Worm (Caenorhabditis elegans) whole organism, L1 larva: Measurements from ENCODE around the gene C32D5.7.

ENCODE experiments used
- C16A3.4 ChIP-seq: fragments of 150-350 bp; optimal IDR thresholded peaks from 2 replicates; lab custom pipeline; 2014; ENCODE audit warnings: missing biosample characterization, missing genetic modification characterization
- F16B12.6 ChIP-seq: fragments of 150-350 bp; optimal IDR thresholded peaks from 2 replicates; lab custom pipeline; 2014; ENCODE audit warnings: missing biosample characterization, missing genetic modification characterization
- alr-1 ChIP-seq: fragments of 200-800 bp; sonication (Bioruptor generic); optimal IDR thresholded peaks from 2 replicates; lab custom pipeline; 2018; ENCODE audit warnings: borderline replicate concordance, mild to moderate bottlenecking, missing genetic modification characterization, missing compliant biosample characterization
- blmp-1 ChIP-seq: fragments of 150-350 bp; optimal IDR thresholded peaks from 2 replicates; lab custom pipeline; 2014; ENCODE audit warnings: missing biosample characterization, missing genetic modification characterization
- ceh-8 ChIP-seq: fragments of 200-800 bp; sonication (Bioruptor generic); optimal IDR thresholded peaks from 2 replicates; lab custom pipeline; 2018; ENCODE audit warnings: mild to moderate bottlenecking, missing genetic modification characterization, moderate library complexity, missing compliant biosample characterization
- ceh-82 ChIP-seq, 3 experiments: fragments of 150-350 bp in 1 of 3; sonication (generic microtip) in 2 of 3; optimal IDR thresholded peaks; 2 replicates each; lab custom pipeline; 2014 to 2017; ENCODE audit warnings: missing biosample characterization in 3 of 3, missing genetic modification characterization in 3 of 3
- dpl-1 ChIP-seq, 3 experiments: fragments of 150-350 bp in 2 of 3; sonication (generic microtip) in 1 of 3; optimal IDR thresholded peaks; 2 replicates each; lab custom pipeline; 2014 to 2017; ENCODE audit warnings: missing biosample characterization in 3 of 3, missing genetic modification characterization in 3 of 3, missing genetic modification reagents in 3 of 3
- efl-1 ChIP-seq, 4 experiments: fragments of 150-350 bp; optimal IDR thresholded peaks in 3 of 4; peaks in 1 of 4; 1 replicate in 1 of 4; 2 replicates in 3 of 4; lab custom pipeline; 2014; ENCODE audit warnings: missing biosample characterization in 2 of 4, missing genetic modification characterization in 2 of 4, missing genetic modification reagents in 2 of 4
- elt-2 ChIP-seq: sonication (generic microtip); optimal IDR thresholded peaks from 2 replicates; lab custom pipeline; 2016; ENCODE audit warnings: missing genetic modification characterization, mild to moderate bottlenecking, inconsistent platforms, missing compliant biosample characterization, missing genetic modification reagents
- elt-3 ChIP-seq, 6 experiments: fragments of 150-350 bp in 1 of 6; sonication (generic microtip); optimal IDR thresholded peaks; 2 replicates each; lab custom pipeline; 2017 to 2018; ENCODE audit warnings: missing biosample characterization in 6 of 6, missing genetic modification characterization in 6 of 6, inconsistent platforms in 1 of 6
- fkh-8 ChIP-seq: sonication (generic microtip); optimal IDR thresholded peaks from 2 replicates; lab custom pipeline; 2016; ENCODE audit warnings: mild to moderate bottlenecking, missing genetic modification characterization, missing compliant biosample characterization
- isw-1 ChIP-seq: fragments of 200-800 bp; sonication (Bioruptor generic); IDR thresholded peaks from 2 replicates; pipeline ENCODE4 v1.3.6; 2022; ENCODE audit warnings: missing genetic modification characterization, missing compliant biosample characterization
- jun-1 ChIP-seq: fragments of 150-350 bp; optimal IDR thresholded peaks from 2 replicates; lab custom pipeline; 2014; ENCODE audit warnings: missing biosample characterization, missing genetic modification reagents, missing genetic modification characterization
- lin-14 ChIP-seq: fragments of 200-800 bp; sonication (Bioruptor generic); optimal IDR thresholded peaks from 2 replicates; lab custom pipeline; 2018; ENCODE audit warnings: mild to moderate bottlenecking, missing genetic modification characterization, moderate library complexity, missing compliant biosample characterization
- lin-15B ChIP-seq: fragments of 150-350 bp; sonication (generic microtip); optimal IDR thresholded peaks from 3 replicates; lab custom pipeline; 2014; ENCODE audit warnings: missing biosample characterization, missing genetic modification characterization
- lin-35 ChIP-seq, 2 experiments: fragments of 150-350 bp; optimal IDR thresholded peaks; 2 replicates each; lab custom pipeline; 2014; ENCODE audit warnings: missing biosample characterization in 2 of 2, missing genetic modification characterization in 2 of 2, missing genetic modification reagents in 2 of 2
- lin-39 ChIP-seq: fragments of 150-350 bp; optimal IDR thresholded peaks from 2 replicates; lab custom pipeline; 2014; ENCODE audit warnings: missing biosample characterization, missing genetic modification reagents, missing genetic modification characterization
- lsy-2 ChIP-seq, 2 experiments: fragments of 150-350 bp; optimal IDR thresholded peaks; 2 replicates each; lab custom pipeline; 2014; ENCODE audit warnings: missing biosample characterization in 2 of 2, missing genetic modification characterization in 2 of 2
- mef-2 ChIP-seq: fragments of 150-350 bp; optimal IDR thresholded peaks from 2 replicates; lab custom pipeline; 2014; ENCODE audit warnings: missing biosample characterization, missing genetic modification characterization
- mep-1 ChIP-seq: fragments of 150-350 bp; optimal IDR thresholded peaks from 2 replicates; lab custom pipeline; 2014; ENCODE audit warnings: missing biosample characterization, missing genetic modification characterization
- nhr-11 ChIP-seq: fragments of 150-350 bp; optimal IDR thresholded peaks from 2 replicates; lab custom pipeline; 2014; ENCODE audit warnings: missing biosample characterization, missing genetic modification characterization
- nhr-19 ChIP-seq: fragments of 200-800 bp; sonication (Bioruptor generic); conservative IDR thresholded peaks from 2 replicates; pipeline ENCODE4 v1.3.6; 2022; ENCODE audit warnings: missing genetic modification characterization, missing compliant biosample characterization
- nhr-20 ChIP-seq: sonication (generic microtip); optimal IDR thresholded peaks from 2 replicates; lab custom pipeline; 2016; ENCODE audit warnings: mild to moderate bottlenecking, missing genetic modification characterization, missing compliant biosample characterization
- nhr-47 ChIP-seq: sonication (generic microtip); optimal IDR thresholded peaks from 2 replicates; lab custom pipeline; 2016; ENCODE audit warnings: mild to moderate bottlenecking, missing genetic modification characterization, moderate library complexity, missing compliant biosample characterization
- nhr-71 ChIP-seq: sonication (generic microtip); optimal IDR thresholded peaks from 2 replicates; lab custom pipeline; 2016; ENCODE audit warnings: mild to moderate bottlenecking, missing genetic modification characterization, moderate library complexity, missing compliant biosample characterization
- nhr-85 ChIP-seq: sonication (generic microtip); peaks from one replicate; lab custom pipeline; 2016; ENCODE audit warnings: missing genetic modification characterization, inconsistent platforms, missing compliant biosample characterization
- nhr-90 ChIP-seq: sonication (generic microtip); optimal IDR thresholded peaks from 2 replicates; lab custom pipeline; 2016; ENCODE audit warnings: mild to moderate bottlenecking, missing genetic modification characterization, missing compliant biosample characterization; ENCODE audit not compliant: poor library complexity
- pqm-1 ChIP-seq: sonication (generic microtip); optimal IDR thresholded peaks from 3 replicates; lab custom pipeline; 2017; ENCODE audit warnings: missing biosample characterization, missing genetic modification characterization
- rnt-1 ChIP-seq: sonication (generic microtip); optimal IDR thresholded peaks from 2 replicates; lab custom pipeline; 2016; ENCODE audit warnings: mild to moderate bottlenecking, missing genetic modification characterization, moderate library complexity, missing compliant biosample characterization
- skn-1 ChIP-seq: fragments of 150-350 bp; optimal IDR thresholded peaks from 2 replicates; lab custom pipeline; 2014; ENCODE audit warnings: missing biosample characterization, missing genetic modification characterization
- snpc-4 ChIP-seq: fragments of 150-350 bp; optimal IDR thresholded peaks from 2 replicates; lab custom pipeline; 2014; ENCODE audit warnings: missing biosample characterization, missing genetic modification characterization
- snu-23 ChIP-seq: sonication (generic microtip); optimal IDR thresholded peaks from 2 replicates; lab custom pipeline; 2016; ENCODE audit warnings: missing genetic modification characterization, missing compliant biosample characterization
- sptf-1 ChIP-seq: fragments of 150-350 bp; optimal IDR thresholded peaks from 2 replicates; lab custom pipeline; 2014; ENCODE audit warnings: missing biosample characterization, missing genetic modification characterization
- swsn-7 ChIP-seq: sonication (generic microtip); optimal IDR thresholded peaks from 2 replicates; lab custom pipeline; 2016; ENCODE audit warnings: missing genetic modification characterization, missing compliant biosample characterization
- tbx-2 ChIP-seq: sonication (generic microtip); optimal IDR thresholded peaks from 2 replicates; lab custom pipeline; 2016; ENCODE audit warnings: missing genetic modification characterization, missing compliant biosample characterization
- unc-30 ChIP-seq: sonication (generic microtip); optimal IDR thresholded peaks from 2 replicates; lab custom pipeline; 2017; ENCODE audit warnings: missing biosample characterization, missing genetic modification characterization
- unc-86 ChIP-seq: sonication (generic microtip); optimal IDR thresholded peaks from 2 replicates; lab custom pipeline; 2016; ENCODE audit warnings: missing genetic modification characterization, missing compliant biosample characterization
- xbp-1 ChIP-seq: sonication (generic microtip); optimal IDR thresholded peaks from 2 replicates; lab custom pipeline; 2016; ENCODE audit warnings: missing genetic modification characterization, missing compliant biosample characterization

C32D5.7 gene

DNA sequence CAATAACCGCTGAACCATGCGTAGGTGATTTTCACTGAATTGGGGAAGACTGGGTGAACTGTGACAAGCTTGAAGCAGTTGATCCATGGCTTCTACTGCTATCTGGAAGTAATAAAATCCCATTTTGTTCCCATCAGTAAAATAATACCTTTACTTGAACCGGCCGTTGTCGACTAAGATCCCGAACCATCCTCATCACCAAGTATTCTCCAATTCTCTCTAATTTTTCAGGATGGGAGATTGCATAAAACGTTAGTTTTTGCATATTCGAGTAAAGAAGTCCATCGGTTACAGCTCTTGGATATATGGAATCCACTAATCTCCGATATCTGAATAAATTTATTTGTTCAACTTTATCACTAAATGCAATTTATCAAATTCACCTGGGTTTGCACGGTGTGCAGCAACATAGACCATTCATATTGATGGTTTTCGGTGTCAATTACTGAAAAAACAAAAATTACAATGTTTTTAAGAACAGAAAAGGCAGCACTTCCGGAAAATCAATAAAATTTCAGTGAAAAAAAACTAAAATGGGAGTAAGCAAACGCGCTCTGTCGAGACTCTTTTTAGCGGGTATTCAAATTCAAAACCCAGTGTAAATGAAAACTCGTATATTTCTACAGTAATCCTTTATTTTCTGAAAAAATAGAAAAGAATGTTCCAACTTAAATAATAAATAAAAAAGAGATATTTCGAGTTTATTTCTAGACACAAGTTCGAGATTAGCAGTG lies 19.0 kb downstream of the C32D5.7 start, which contains the start of gene efr-3:
Gene efr-3 (minus strand): TSS at position 505 of the 734 bp plus-strand sequence.
- TF ChIP-seq ceh-82 (tag; optimal IDR thresholded peaks at IDR 0.05; lab: Kevin White, UChicago) (peak in 1 of 3 experiments; percentile 40), lin-14 (peak; percentile 47), F16B12.6 (tag; lab: Kevin White, UChicago) (peak; percentile 31), elt-2 (tag; lab: Kevin White, UChicago) (no peak), lin-39 (tag; lab: Kevin White, UChicago) (peak; percentile 38), sptf-1 (no peak), pqm-1 (no peak), blmp-1 (tag; lab: Kevin White, UChicago) (peak; percentile 31), alr-1 (tag; lab: Kevin White, UChicago) (no peak), isw-1 (peak; percentile 51), nhr-19 (GFP tag; lab: Robert Waterston, UW) (peak; percentile 21; the same call in 1 of the 2 replicates), efl-1 (optimal IDR thresholded peaks at IDR 0.05; lab: Kevin White, UChicago) (peak; percentile 81 to 93), efl-1 (GFP tag; optimal IDR thresholded peaks at IDR 0.05 in 1 of 2; lab: Kevin White, UChicago) (peak; percentile 94 to 99), elt-3 (tag; optimal IDR thresholded peaks at IDR 0.05; lab: Kevin White, UChicago) (peak in 1 of 6 experiments; percentile 27), fkh-8 (tag; lab: Kevin White, UChicago) (peak; percentile 3), skn-1 (tag; lab: Kevin White, UChicago) (peak; percentile 40), rnt-1 (tag; lab: Kevin White, UChicago) (peak; percentile 58), dpl-1 (GFP tag; optimal IDR thresholded peaks at IDR 0.05; lab: Kevin White, UChicago) (peak; percentile 89 to 95 (median 93)), lsy-2 (tag; optimal IDR thresholded peaks at IDR 0.05; lab: Kevin White, UChicago) (peak; percentile 65 to 79), nhr-90 (peak; percentile 21), nhr-71 (tag; lab: Kevin White, UChicago) (peak; percentile 60), lin-35 (GFP tag; optimal IDR thresholded peaks at IDR 0.05; lab: Kevin White, UChicago) (peak; percentile 93 to 97), nhr-85 (tag; lab: Kevin White, UChicago) (peak; percentile 51), tbx-2 (peak; percentile 58), unc-86 (peak; percentile 28), C16A3.4 (tag; lab: Kevin White, UChicago) (peak; percentile 16), nhr-20 (tag; lab: Kevin White, UChicago) (peak; percentile 38), jun-1 (tag; lab: Kevin White, UChicago) (no peak), nhr-47 (tag; lab: Kevin White, UChicago) (peak; percentile 67), ceh-8 (GFP tag; lab: Kevin White, UChicago) (no peak), lin-15B (tag; lab: Kevin White, UChicago) (peak; percentile 24), nhr-11 (tag; lab: Kevin White, UChicago) (peak; percentile 18), mef-2 (tag; lab: Kevin White, UChicago) (no peak), xbp-1 (tag; lab: Kevin White, UChicago) (peak; percentile 55), unc-30 (tag; lab: Kevin White, UChicago) (no peak), swsn-7 (peak; percentile 21), mep-1 (tag; lab: Kevin White, UChicago) (peak; percentile 62), snu-23 (GFP tag; lab: Kevin White, UChicago) (peak; percentile 55), snpc-4 (tag; lab: Kevin White, UChicago) (peak; percentile 24)

DNA sequence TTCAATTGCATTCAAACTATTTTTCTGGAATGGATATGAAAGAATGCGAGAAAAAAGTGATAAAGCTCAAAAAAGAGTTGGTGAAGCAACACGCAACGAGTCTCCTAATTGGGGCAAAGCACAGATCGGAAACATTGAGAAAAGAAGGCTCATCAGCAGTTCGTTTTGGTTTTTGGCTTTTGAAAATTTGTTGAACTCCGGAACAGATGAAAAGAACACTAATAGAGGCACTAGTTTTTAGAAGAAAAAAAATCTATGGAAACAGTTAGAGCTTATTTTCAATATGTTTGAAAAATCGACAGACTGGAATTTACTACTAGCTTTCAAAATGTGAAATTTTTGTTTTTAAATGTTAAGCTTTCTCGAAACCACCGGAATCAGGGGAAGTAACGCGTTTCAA lies 28.0 kb downstream of the C32D5.7 start:
- TF ChIP-seq nhr-19 (GFP tag; lab: Robert Waterston, UW), result no peak
- TF ChIP-seq snu-23 (GFP tag; lab: Kevin White, UChicago), result no peak
- no peak for TF ChIP-seq efl-1 (optimal IDR thresholded peaks at IDR 0.05; lab: Kevin White, UChicago)
- peak in 1 of 2 experiments; percentile 55 for TF ChIP-seq efl-1 (GFP tag; optimal IDR thresholded peaks at IDR 0.05 in 1 of 2; lab: Kevin White, UChicago)
- TF ChIP-seq, all 84 proteins: peak for 1
